Fruit fly (Drosophila melanogaster) whole organism, embryonic: ENCODE results near the gene Prosalpha6T.

Experiments
- Atf3 ChIP-seq: fragments of 200-800 bp; sonication (Bioruptor generic); optimal IDR thresholded peaks from 3 replicates; lab custom pipeline; 2016; ENCODE audit warnings: missing biosample characterization, missing genetic modification characterization
- Blimp-1 ChIP-seq: fragments of 200-800 bp; sonication (Bioruptor generic); optimal IDR thresholded peaks from 3 replicates; lab custom pipeline; 2018; ENCODE audit warnings: missing biosample characterization, missing genetic modification characterization, mild to moderate bottlenecking, moderate library complexity, missing genetic modification reagents
- CG10267 ChIP-seq: fragments of 200-800 bp; sonication (Bioruptor generic); optimal IDR thresholded peaks from 2 replicates; lab custom pipeline; 2018; ENCODE audit warnings: missing biosample characterization, mild to moderate bottlenecking, missing genetic modification characterization, moderate library complexity
- CG10979 ChIP-seq: fragments of 200-800 bp; sonication (Bioruptor generic); optimal IDR thresholded peaks from 2 replicates; lab custom pipeline; 2018; ENCODE audit warnings: missing biosample characterization, mild to moderate bottlenecking, missing genetic modification characterization, moderate library complexity
- CG11504 ChIP-seq: fragments of 200-800 bp; sonication (Bioruptor generic); optimal IDR thresholded peaks from 3 replicates; lab custom pipeline; 2019; ENCODE audit warnings: missing biosample characterization, mild to moderate bottlenecking, missing genetic modification characterization, moderate library complexity
- CG13424 ChIP-seq: fragments of 200-800 bp; sonication (Bioruptor generic); optimal IDR thresholded peaks from 2 replicates; lab custom pipeline; 2019; ENCODE audit warnings: missing biosample characterization, mild to moderate bottlenecking, missing genetic modification characterization, moderate library complexity
- CG13894 ChIP-seq: fragments of 200-800 bp; sonication (Bioruptor generic); optimal IDR thresholded peaks from 3 replicates; lab custom pipeline; 2018; ENCODE audit warnings: missing biosample characterization, mild to moderate bottlenecking, missing genetic modification characterization, moderate library complexity
- CG1529 ChIP-seq: fragments of 200-800 bp; sonication (Bioruptor generic); optimal IDR thresholded peaks from 3 replicates; lab custom pipeline; 2018; ENCODE audit warnings: missing biosample characterization, missing genetic modification characterization
- CG2199 ChIP-seq: fragments of 200-800 bp; sonication (Bioruptor generic); IDR thresholded peaks from 3 replicates; pipeline ENCODE4 v1.3.6; 2022; ENCODE audit warnings: missing biosample characterization, missing genetic modification characterization
- CG5180 ChIP-seq: fragments of 200-800 bp; sonication (Bioruptor generic); optimal IDR thresholded peaks from 3 replicates; lab custom pipeline; 2017; ENCODE audit warnings: missing biosample characterization, missing genetic modification characterization, mild to moderate bottlenecking, moderate library complexity, missing genetic modification reagents
- CG7786 ChIP-seq: fragments of 200-800 bp; sonication (Bioruptor generic); optimal IDR thresholded peaks from 2 replicates; lab custom pipeline; 2016; ENCODE audit warnings: missing biosample characterization, missing genetic modification characterization
- Dfd ChIP-seq, 2 experiments: fragments of >200 bp; optimal IDR thresholded peaks; 2 replicates each; lab custom pipeline; 2017; ENCODE audit warnings: missing biosample characterization in 2 of 2, missing genetic modification characterization in 2 of 2
- Drgx ChIP-seq: fragments of 200-800 bp; sonication (Bioruptor generic); IDR thresholded peaks from 2 replicates; pipeline ENCODE4 v1.3.6; 2022; ENCODE audit warnings: missing biosample characterization, missing genetic modification characterization
- Ets65A ChIP-seq: fragments of 200-800 bp; sonication (Bioruptor generic); peaks from one replicate; lab custom pipeline; 2016; ENCODE audit warnings: missing biosample characterization, missing genetic modification characterization
- H15 ChIP-seq: fragments of 200-800 bp; sonication (Bioruptor generic); IDR thresholded peaks from 3 replicates; pipeline ENCODE4 v1.3.6; 2022; ENCODE audit warnings: missing biosample characterization, missing genetic modification characterization
- Med ChIP-seq: fragments of 200-800 bp; sonication (Bioruptor generic); peaks from one replicate; lab custom pipeline; 2016; ENCODE audit warnings: missing biosample characterization, missing genetic modification characterization, mild to moderate bottlenecking, inconsistent platforms, moderate library complexity
- NfI ChIP-seq: fragments of 200-800 bp; sonication (Bioruptor generic); optimal IDR thresholded peaks from 3 replicates; lab custom pipeline; 2018; ENCODE audit warnings: missing biosample characterization, mild to moderate bottlenecking, missing genetic modification characterization, moderate library complexity
- Poxn ChIP-seq: fragments of 200-800 bp; sonication (Bioruptor generic); IDR thresholded peaks from 2 replicates; pipeline ENCODE4 v1.3.6; 2022; ENCODE audit warnings: missing biosample characterization, missing genetic modification characterization
- Xrp1 ChIP-seq: fragments of 200-800 bp; sonication (Bioruptor generic); IDR thresholded peaks from 2 replicates; pipeline ENCODE4 v1.3.6; 2022; ENCODE audit warnings: missing biosample characterization, missing genetic modification characterization
- chm ChIP-seq: fragments of 200-800 bp; sonication (Bioruptor generic); IDR thresholded peaks from 2 replicates; pipeline ENCODE4 v1.3.6; 2022; ENCODE audit warnings: missing biosample characterization, missing genetic modification characterization
- croc ChIP-seq: fragments of 200-800 bp; sonication (Bioruptor generic); conservative IDR thresholded peaks from 3 replicates; pipeline ENCODE4 v1.3.6; 2022; ENCODE audit warnings: missing biosample characterization, missing genetic modification characterization
- ewg ChIP-seq: fragments of 200-800 bp; sonication (Bioruptor generic); optimal IDR thresholded peaks from 3 replicates; lab custom pipeline; 2017; ENCODE audit warnings: mild to moderate bottlenecking, missing biosample characterization, missing genetic modification reagents, missing genetic modification characterization
- gce ChIP-seq: fragments of 200-800 bp; sonication (Bioruptor generic); IDR thresholded peaks from 3 replicates; pipeline ENCODE4 v1.3.6; 2022; ENCODE audit warnings: missing biosample characterization, missing genetic modification characterization
- lmd ChIP-seq: fragments of 200-800 bp; sonication (Bioruptor generic); IDR thresholded peaks from 2 replicates; pipeline ENCODE4 v1.3.6; 2022; ENCODE audit warnings: missing biosample characterization, missing genetic modification characterization
- lov ChIP-seq, 2 experiments: fragments of 200-800 bp in 1 of 2; fragments of >200 bp in 1 of 2; sonication (Bioruptor generic) in 1 of 2; IDR thresholded peaks in 1 of 2; optimal IDR thresholded peaks in 1 of 2; 2 replicates in 1 of 2; 3 replicates in 1 of 2; pipeline versions ENCODE4 v1.3.6 to Lab custom; 2017 to 2022; ENCODE audit warnings: missing biosample characterization in 1 of 2, missing genetic modification characterization in 1 of 2
- mirr ChIP-seq: fragments of 200-800 bp; sonication (Bioruptor generic); optimal IDR thresholded peaks from 3 replicates; lab custom pipeline; 2018; ENCODE audit warnings: missing biosample characterization, mild to moderate bottlenecking, missing genetic modification characterization
- nmo ChIP-seq: fragments of 200-800 bp; sonication (Bioruptor generic); optimal IDR thresholded peaks from 2 replicates; lab custom pipeline; 2018; ENCODE audit warnings: missing biosample characterization, mild to moderate bottlenecking, missing genetic modification characterization, moderate library complexity
- nom ChIP-seq: fragments of 200-800 bp; sonication (Bioruptor generic); optimal IDR thresholded peaks from 2 replicates; lab custom pipeline; 2017; ENCODE audit warnings: missing biosample characterization, missing genetic modification characterization, mild to moderate bottlenecking, moderate library complexity, missing genetic modification reagents
- pita ChIP-seq: fragments of 200-800 bp; sonication (Bioruptor generic); optimal IDR thresholded peaks from 2 replicates; lab custom pipeline; 2017; ENCODE audit warnings: missing biosample characterization, mild to moderate bottlenecking, missing genetic modification characterization
- slbo ChIP-seq: fragments of 200-800 bp; sonication (Bioruptor generic); IDR thresholded peaks from 2 replicates; pipeline ENCODE4 v1.3.6; 2022; ENCODE audit warnings: missing biosample characterization, missing genetic modification characterization

Prosalpha6T gene

DNA sequence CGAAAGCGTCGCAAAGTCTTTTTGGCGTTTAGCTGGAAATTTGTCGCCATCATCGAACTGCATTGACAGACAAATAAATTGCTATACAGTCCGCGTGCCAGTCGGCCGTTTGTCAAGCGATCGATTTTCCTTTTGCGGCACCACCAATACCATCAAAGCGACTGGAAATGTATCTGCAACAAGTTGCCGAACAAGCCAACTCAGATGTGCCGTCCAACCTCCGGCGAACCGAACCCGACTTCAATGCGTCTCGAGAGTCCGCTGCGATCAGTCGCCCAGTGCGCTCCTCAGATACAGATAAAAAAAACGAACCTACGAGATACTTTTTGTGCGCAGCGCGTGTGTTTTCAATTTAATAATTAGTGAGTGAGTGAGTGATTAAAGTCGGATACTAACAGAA lies 34.8 kb downstream of the Prosalpha6T start (continued):
- no peak for TF ChIP-seq ewg
- no peak for TF ChIP-seq CG1529 (GFP tag; lab: Kevin White, UChicago)
- TF ChIP-seq pita (GFP tag; lab: Kevin White, UChicago) = no peak
- no peak for TF ChIP-seq NfI
- no peak for TF ChIP-seq CG7786 (GFP tag; lab: Kevin White, UChicago)
- peak; percentile 87 for TF ChIP-seq CG5180 (GFP tag; lab: Kevin White, UChicago)
- TF ChIP-seq mirr (GFP tag; lab: Kevin White, UChicago) = no peak
- no peak for TF ChIP-seq CG10267 (tag; lab: Kevin White, UChicago)
- peak; percentile 22 for TF ChIP-seq Med
- TF ChIP-seq CG13894 = no peak
- no peak for TF ChIP-seq lov (optimal IDR thresholded peaks at IDR 0.05; lab: Kevin White, UChicago)
- TF ChIP-seq lov (GFP tag; IDR thresholded peaks at IDR 0.05; lab: Robert Waterston, UW) = no peak
- TF ChIP-seq CG11504 (tag; lab: Kevin White, UChicago) = peak; percentile 96
- peak; percentile 43; the same call in 1 of the 2 replicates for TF ChIP-seq Drgx (GFP tag; lab: Robert Waterston, UW)
- TF ChIP-seq H15 (GFP tag; lab: Robert Waterston, UW) = no peak
- TF ChIP-seq chm (GFP tag; lab: Robert Waterston, UW) = no peak
- TF ChIP-seq gce (GFP tag; lab: Robert Waterston, UW) = no peak

DNA sequence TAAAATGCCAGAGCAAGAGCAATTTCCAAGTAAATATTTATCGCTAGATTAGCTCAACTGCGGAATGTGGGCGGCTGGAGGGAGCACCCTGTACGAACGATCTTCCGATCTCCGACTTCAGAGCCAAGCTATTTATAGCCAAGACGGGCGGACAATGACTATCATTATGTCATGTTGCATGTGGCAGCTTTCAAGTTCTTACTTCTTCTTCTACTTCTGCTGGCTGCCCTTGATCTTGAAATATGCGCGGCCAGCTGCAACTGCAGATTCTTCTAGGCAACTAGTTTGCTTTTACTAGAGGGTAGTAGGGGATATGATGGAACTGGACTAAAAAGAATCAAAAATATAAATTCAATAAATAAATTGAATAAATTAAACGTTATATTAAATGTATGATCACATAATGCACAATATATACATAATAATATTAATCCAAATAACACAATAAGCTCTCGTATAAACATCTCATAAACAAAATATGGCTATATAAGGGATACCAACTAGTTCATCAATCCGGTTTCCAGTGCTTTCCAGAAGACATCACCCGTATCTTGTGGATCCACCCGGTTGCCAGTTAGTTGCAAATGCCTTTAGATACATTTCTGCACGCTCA lies 36.3 kb downstream of the Prosalpha6T start:
- peak; percentile 12 for TF ChIP-seq nmo (GFP tag; lab: Kevin White, UChicago)
- peak; percentile 3 for TF ChIP-seq CG11504 (tag; lab: Kevin White, UChicago)
- TF ChIP-seq slbo = no peak
- 0 out of 3 replicates have a peak, but pooled peaks have one; percentile 15 for TF ChIP-seq CG2199
- peak; percentile 5 for TF ChIP-seq Blimp-1
- TF ChIP-seq CG13424 (tag; lab: Kevin White, UChicago) = no peak
- no peak for TF ChIP-seq croc (GFP tag; lab: Robert Waterston, UW)
- TF ChIP-seq Xrp1 = peak; percentile 31; the same call in 1 of the 2 replicates
- TF ChIP-seq nom (GFP tag; lab: Kevin White, UChicago) = peak; percentile 41
- TF ChIP-seq CG10979 (tag; lab: Kevin White, UChicago) = peak; percentile 10
- TF ChIP-seq lmd = 0 out of 2 replicates have a peak, but pooled peaks have one; percentile 15
- TF ChIP-seq Atf3 (GFP tag; lab: Kevin White, UChicago) = no peak

DNA sequence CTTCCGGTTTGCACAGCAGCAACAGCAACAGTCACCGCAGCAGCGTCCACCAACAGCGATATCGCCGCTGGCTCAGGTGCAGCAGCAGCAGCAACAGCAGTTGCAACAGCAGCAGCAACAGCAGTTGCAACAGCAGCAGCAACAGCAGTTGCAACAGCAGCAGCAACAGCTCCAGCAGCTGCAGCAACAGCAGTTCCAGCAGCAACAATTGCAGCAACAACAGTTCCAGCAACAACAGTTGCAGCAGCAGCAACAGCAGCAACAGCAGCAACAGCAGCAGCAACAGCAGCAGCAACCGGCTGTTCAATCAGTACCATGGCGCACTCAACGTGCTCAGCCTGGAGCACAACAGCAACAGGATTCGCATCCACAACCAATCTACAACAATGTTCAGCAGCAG lies 40.7 kb downstream of the Prosalpha6T start:
- TF ChIP-seq Ets65A = peak; percentile 0
- TF ChIP-seq Dfd (GFP tag; optimal IDR thresholded peaks at IDR 0.05; lab: Kevin White, UChicago) = peak in 1 of 2 experiments; percentile 18
- TF ChIP-seq Poxn = no peak
